Worm (Caenorhabditis elegans): Measurements from ENCODE around the gene agxt-1.

ce11 chrII:8844465-8845126 is 802 bp upstream of the agxt-1 start, which contains the start of gene F46C5.6:
- TF ChIP-seq lin-13 (GFP tag; optimal IDR thresholded peaks at IDR 0.05): no peak
- TF ChIP-seq unc-39 (tag; optimal IDR thresholded peaks at IDR 0.05): no peak
- TF ChIP-seq nhr-11 (tag; optimal IDR thresholded peaks at IDR 0.05): no peak
- no peak for TF ChIP-seq nhr-77 (tag; optimal IDR thresholded peaks at IDR 0.05)
- no peak for TF ChIP-seq egl-27 (tag; optimal IDR thresholded peaks at IDR 0.05)
- no peak for TF ChIP-seq ztf-11 (tag; optimal IDR thresholded peaks at IDR 0.05)
- no peak for TF ChIP-seq fos-1 (tag; optimal IDR thresholded peaks at IDR 0.05)
- no peak for TF ChIP-seq snpc-4 (tag; optimal IDR thresholded peaks at IDR 0.05)
- TF ChIP-seq unc-62 (GFP tag; optimal IDR thresholded peaks at IDR 0.05): no peak
- TF ChIP-seq ztf-4 (tag; optimal IDR thresholded peaks at IDR 0.05): no peak
- TF ChIP-seq elt-1 (tag; optimal IDR thresholded peaks at IDR 0.05): no peak
- no peak for TF ChIP-seq blmp-1 (tag; optimal IDR thresholded peaks at IDR 0.05; ENCODE audit: insufficient read depth)
